Worm (Caenorhabditis elegans) whole organism, L4 larva: ENCODE results near the gene asp-19.

Source experiments
- F26F4.8 ChIP-seq: fragments of 200-800 bp; sonication (Bioruptor generic); conservative IDR thresholded peaks from 2 replicates; pipeline ENCODE4 v1.3.6; 2022; ENCODE audit warnings: missing genetic modification characterization, missing compliant biosample characterization
- F44E2.7 ChIP-seq: fragments of 200-800 bp; sonication (Bioruptor generic); IDR thresholded peaks from 2 replicates; pipeline ENCODE4 v2.1.2; 2022; ENCODE audit warnings: missing genetic modification characterization, missing compliant biosample characterization
- T20F7.1 ChIP-seq: fragments of 200-800 bp; sonication (Bioruptor generic); optimal IDR thresholded peaks from 2 replicates; lab custom pipeline; 2018; ENCODE audit warnings: mild to moderate bottlenecking, missing genetic modification characterization, missing compliant biosample characterization
- Y48G9A.11 ChIP-seq: fragments of 200-800 bp; sonication (Bioruptor generic); IDR thresholded peaks from 2 replicates; pipeline ENCODE4 v1.3.6; 2022; ENCODE audit warnings: missing genetic modification reagents, missing genetic modification characterization, missing compliant biosample characterization
- ZK337.2 ChIP-seq: fragments of 200-800 bp; sonication (Bioruptor generic); IDR thresholded peaks from 2 replicates; pipeline ENCODE4 v1.3.6; 2022; ENCODE audit warnings: missing genetic modification reagents, missing genetic modification characterization, missing compliant biosample characterization
- aha-1 ChIP-seq: fragments of 150-350 bp; peaks from one replicate; lab custom pipeline; 2014; ENCODE audit warnings: missing biosample characterization, missing genetic modification characterization
- ceh-20 ChIP-seq: fragments of 200-800 bp; sonication (Bioruptor generic); IDR thresholded peaks from 2 replicates; pipeline ENCODE4 v1.3.6; 2022; ENCODE audit warnings: missing genetic modification reagents, missing genetic modification characterization, missing compliant biosample characterization
- ceh-82 ChIP-seq: sonication (generic microtip); optimal IDR thresholded peaks from 2 replicates; lab custom pipeline; 2017; ENCODE audit warnings: missing biosample characterization, missing genetic modification characterization
- cey-2 ChIP-seq: sonication (generic microtip); optimal IDR thresholded peaks from 3 replicates; lab custom pipeline; 2017; ENCODE audit warnings: missing genetic modification characterization, mild to moderate bottlenecking, missing compliant biosample characterization, antibody characterized with exemption, borderline replicate concordance; ENCODE audit not compliant: insufficient read depth
- daf-12 ChIP-seq: fragments of 150-350 bp; optimal IDR thresholded peaks from 2 replicates; lab custom pipeline; 2014; ENCODE audit warnings: missing biosample characterization, missing genetic modification reagents, missing genetic modification characterization
- dmd-8 ChIP-seq: fragments of 200-800 bp; sonication (Bioruptor generic); IDR thresholded peaks from 2 replicates; pipeline ENCODE4 v1.3.6; 2022; ENCODE audit warnings: missing genetic modification characterization, missing compliant biosample characterization
- duxl-1 ChIP-seq: sonication (generic microtip); optimal IDR thresholded peaks from 2 replicates; lab custom pipeline; 2016; ENCODE audit warnings: mild to moderate bottlenecking, missing genetic modification characterization, moderate library complexity, missing compliant biosample characterization; ENCODE audit not compliant: poor library complexity
- egl-27 ChIP-seq: sonication (generic microtip); optimal IDR thresholded peaks from 3 replicates; lab custom pipeline; 2017; ENCODE audit warnings: missing biosample characterization, missing genetic modification reagents, missing genetic modification characterization
- egl-43 ChIP-seq: fragments of 200-800 bp; sonication (Bioruptor generic); IDR thresholded peaks from 2 replicates; pipeline ENCODE4 v1.3.6; 2022; ENCODE audit warnings: missing genetic modification reagents, missing genetic modification characterization, missing compliant biosample characterization
- hlh-30 ChIP-seq: sonication (generic microtip); optimal IDR thresholded peaks from 2 replicates; lab custom pipeline; 2017; ENCODE audit warnings: antibody characterized with exemption, mild to moderate bottlenecking, missing genetic modification characterization, missing compliant biosample characterization; ENCODE audit not compliant: insufficient read depth
- hmg-1.1 ChIP-seq: fragments of 200-800 bp; sonication (Bioruptor generic); IDR thresholded peaks from 2 replicates; pipeline ENCODE4 v1.3.6; 2022; ENCODE audit warnings: missing genetic modification reagents, missing genetic modification characterization, missing compliant biosample characterization
- lin-1 ChIP-seq: fragments of 200-800 bp; sonication (Bioruptor generic); IDR thresholded peaks from 2 replicates; pipeline ENCODE4 v1.3.6; 2022; ENCODE audit warnings: missing genetic modification reagents, missing genetic modification characterization, missing compliant biosample characterization
- lir-3 ChIP-seq: sonication (generic microtip); optimal IDR thresholded peaks from 2 replicates; lab custom pipeline; 2016; ENCODE audit warnings: mild to moderate bottlenecking, missing genetic modification characterization, missing compliant biosample characterization
- nhr-11 ChIP-seq: fragments of 150-350 bp; optimal IDR thresholded peaks from 2 replicates; lab custom pipeline; 2014; ENCODE audit warnings: missing biosample characterization, missing genetic modification characterization
- nhr-237 ChIP-seq: sonication (generic microtip); optimal IDR thresholded peaks from 2 replicates; lab custom pipeline; 2017; ENCODE audit warnings: missing biosample characterization, missing genetic modification characterization
- nhr-42 ChIP-seq: fragments of 200-800 bp; sonication (Bioruptor generic); IDR thresholded peaks from 2 replicates; pipeline ENCODE4 v1.3.6; 2022; ENCODE audit warnings: missing genetic modification characterization, missing compliant biosample characterization
- pha-4 ChIP-seq, 2 experiments: fragments of 150-350 bp in 1 of 2; fragments of 200-800 bp in 1 of 2; sonication (Bioruptor generic) in 1 of 2; IDR thresholded peaks in 1 of 2; optimal IDR thresholded peaks in 1 of 2; 2 replicates each; pipeline versions ENCODE4 v1.3.6 to Lab custom; 2014 to 2022; ENCODE audit warnings: missing genetic modification characterization in 2 of 2, missing genetic modification reagents in 2 of 2, missing biosample characterization in 1 of 2, missing compliant biosample characterization in 1 of 2
- set-16 ChIP-seq: fragments of 200-800 bp; sonication (Bioruptor generic); IDR thresholded peaks from 2 replicates; pipeline ENCODE4 v1.3.6; 2022; ENCODE audit warnings: missing genetic modification reagents, missing genetic modification characterization, missing compliant biosample characterization
- skn-1 ChIP-seq: fragments of 150-350 bp; optimal IDR thresholded peaks from 2 replicates; lab custom pipeline; 2014; ENCODE audit warnings: missing biosample characterization, missing genetic modification characterization
- unc-62 ChIP-seq, 3 experiments: fragments of 150-350 bp in 1 of 3; sonication (generic microtip); optimal IDR thresholded peaks in 2 of 3; peaks in 1 of 3; 1 replicate in 1 of 3; 2 replicates in 2 of 3; lab custom pipeline; 2014 to 2017; ENCODE audit warnings: missing biosample characterization in 3 of 3, missing genetic modification characterization in 3 of 3, missing genetic modification reagents in 3 of 3, missing genotype in 1 of 3
- zfp-2 ChIP-seq: sonication (generic microtip); optimal IDR thresholded peaks from 2 replicates; lab custom pipeline; 2016; ENCODE audit warnings: mild to moderate bottlenecking, missing genetic modification characterization, missing compliant biosample characterization
- zip-11 ChIP-seq: fragments of 200-800 bp; sonication (Bioruptor generic); IDR thresholded peaks from 2 replicates; pipeline ENCODE4 v1.3.6; 2022; ENCODE audit warnings: missing genetic modification characterization, missing compliant biosample characterization

The asp-19 gene

ce11 chrV:18729324-18729924, at the start of gene asp-19:
TSS of gene asp-19 (minus strand) at chrV:18729374.
- TF ChIP-seq F44E2.7 (GFP tag; lab: Robert Waterston, UW) (no peak), set-16 (GFP tag; lab: Robert Waterston, UW) (peak; percentile 62), egl-43 (no peak)

ce11 chrV:18776245-18776737, 47.1 kb upstream of the asp-19 start, which contains the start of gene Y17D7B.4:
TSS of gene Y17D7B.4 (minus strand) at chrV:18776687.
- TF ChIP-seq aha-1 (peak; percentile 95), egl-43 (no peak), daf-12 (tag; lab: Kevin White, UChicago) (no peak), skn-1 (tag; lab: Kevin White, UChicago) (no peak), nhr-42 (GFP tag; lab: Robert Waterston, UW) (0 out of 2 replicates have a peak, but pooled peaks have one; percentile 51), pha-4 (GFP tag; IDR thresholded peaks at IDR 0.05; lab: Robert Waterston, UW) (no peak), pha-4 (tag; optimal IDR thresholded peaks at IDR 0.05; lab: Kevin White, UChicago) (no peak), unc-62 (GFP tag; optimal IDR thresholded peaks at IDR 0.05 in 1 of 2; lab: Kevin White, UChicago) (peak in 1 of 2 experiments; percentile 66), unc-62 (tag; optimal IDR thresholded peaks at IDR 0.05; lab: Kevin White, UChicago) (no peak), Y48G9A.11 (0 out of 2 replicates have a peak, but pooled peaks have one; percentile 9), duxl-1 (tag; lab: Kevin White, UChicago) (peak; percentile 57)

- TF ChIP-seq dmd-8 (GFP tag; lab: Robert Waterston, UW) = no peak
- no peak for TF ChIP-seq nhr-11 (tag; lab: Kevin White, UChicago)
- TF ChIP-seq, all 104 proteins: peak for 0
These were observed 43.6 kb upstream of the asp-19 start, which contains the start of gene clec-257 for ce11 chrV:18772761-18773160. TSS of gene clec-257 (plus strand) at chrV:18773061.

ce11 chrV:18771804-18772386, 42.7 kb upstream of the asp-19 start:
- TF ChIP-seq T20F7.1 (no peak), nhr-42 (GFP tag; lab: Robert Waterston, UW) (no peak), ZK337.2 (GFP tag; lab: Robert Waterston, UW) (no peak), zfp-2 (tag; lab: Kevin White, UChicago) (no peak), ceh-20 (GFP tag; lab: Robert Waterston, UW) (no peak), hmg-1.1 (GFP tag; lab: Robert Waterston, UW) (no peak), unc-62 (GFP tag; optimal IDR thresholded peaks at IDR 0.05 in 1 of 2; lab: Kevin White, UChicago) (peak in 1 of 2 experiments; percentile 90), unc-62 (tag; optimal IDR thresholded peaks at IDR 0.05; lab: Kevin White, UChicago) (no peak), set-16 (GFP tag; lab: Robert Waterston, UW) (no peak), zip-11 (no peak), lin-1 (GFP tag; lab: Robert Waterston, UW) (no peak), Y48G9A.11 (no peak), egl-27 (tag; lab: Kevin White, UChicago) (no peak), aha-1 (peak; percentile 91), daf-12 (tag; lab: Kevin White, UChicago) (no peak), hlh-30 (no peak)

ce11 chrV:18771390-18771789, 42.2 kb upstream of the asp-19 start, which contains the start of gene clec-256:
TSS of gene clec-256 (plus strand) at chrV:18771690.
- TF ChIP-seq ceh-82 (tag; lab: Kevin White, UChicago) = no peak
- no peak for TF ChIP-seq F26F4.8
- TF ChIP-seq nhr-237 (tag; lab: Kevin White, UChicago) = no peak
- no peak for TF ChIP-seq cey-2 (tag; lab: Kevin White, UChicago)

ce11 chrV:18770623-18771022, 41.4 kb upstream of the asp-19 start, which contains the start of gene clec-255:
TSS of gene clec-255 (minus strand) at chrV:18770723.
- no peak for TF ChIP-seq lir-3 (tag; lab: Kevin White, UChicago)
- peak; percentile 3 for TF ChIP-seq aha-1
